Worm (Caenorhabditis elegans): Measurements from ENCODE around the gene bath-28.

ce11 chrII:3295193-3295592, 49.6 kb downstream of the bath-28 start, which contains the start of gene btb-17:
- TF ChIP-seq ceh-82 (tag; optimal IDR thresholded peaks at IDR 0.05) (no peak), mml-1 (tag; optimal IDR thresholded peaks at IDR 0.05) (no peak), nhr-25 (tag; optimal IDR thresholded peaks at IDR 0.05) (no peak), elt-2 (tag; optimal IDR thresholded peaks at IDR 0.05) (peak; percentile 77), lin-39 (tag; optimal IDR thresholded peaks at IDR 0.05) (no peak), elt-1 (tag; optimal IDR thresholded peaks at IDR 0.05) (no peak), ceh-9 (tag; optimal IDR thresholded peaks at IDR 0.05) (no peak), ztf-4 (tag; optimal IDR thresholded peaks at IDR 0.05) (no peak), nhr-77 (tag; optimal IDR thresholded peaks at IDR 0.05) (no peak), pha-4 (tag; optimal IDR thresholded peaks at IDR 0.05) (no peak), pqm-1 (tag; optimal IDR thresholded peaks at IDR 0.05) (peak; percentile 55), nhr-76 (tag; optimal IDR thresholded peaks at IDR 0.05) (no peak), nhr-11 (tag; optimal IDR thresholded peaks at IDR 0.05) (no peak)

Data from whole organism, L3 larva.